Fruit fly (Drosophila melanogaster) whole organism, larva: ENCODE data around the gene CG10163.

Source experiments
- noc ChIP-seq: fragments of 200-800 bp; sonication (Bioruptor generic); optimal IDR thresholded peaks from 3 replicates; lab custom pipeline; 2019; ENCODE audit warnings: missing biosample characterization, mild to moderate bottlenecking, missing genetic modification characterization, moderate library complexity

CG10163 gene

dm6 chr3L:6262076-6262504 is 3.5 kb upstream of the CG10163 start:
- no peak for TF ChIP-seq noc (tag; lab: Kevin White, UChicago)

DNA sequence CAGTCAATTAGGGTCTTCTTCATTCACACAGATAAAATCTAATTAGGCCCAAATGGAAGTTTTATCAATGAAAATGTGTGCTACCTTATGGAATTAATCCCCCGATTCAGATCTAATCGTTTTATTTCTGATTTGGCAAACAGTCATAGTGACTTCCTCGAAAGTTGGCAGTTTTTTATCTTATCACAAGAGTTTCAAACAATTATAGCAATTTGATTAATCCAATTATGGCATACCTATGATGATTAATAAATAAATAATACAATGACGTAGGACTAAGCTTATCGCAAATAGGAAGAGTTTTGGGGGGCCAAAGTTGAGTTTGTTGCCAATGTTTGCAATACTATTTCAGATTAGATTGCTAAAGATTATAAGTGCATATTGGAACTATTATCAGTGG is 2.7 kb upstream of the CG10163 start:
- no peak for TF ChIP-seq noc (tag; lab: Kevin White, UChicago)

- TF ChIP-seq noc (tag; lab: Kevin White, UChicago) = peak; percentile 88
Observed at dm6 chr3L:6256408-6257188, 2.0 kb downstream of the CG10163 start, which contains the start of gene Best2. Best2 (minus strand) TSS chr3L:6256665.

- no peak for TF ChIP-seq noc (tag; lab: Kevin White, UChicago)
Observed at dm6 chr3L:6254427-6255105, 4.0 kb downstream of the CG10163 start.

DNA sequence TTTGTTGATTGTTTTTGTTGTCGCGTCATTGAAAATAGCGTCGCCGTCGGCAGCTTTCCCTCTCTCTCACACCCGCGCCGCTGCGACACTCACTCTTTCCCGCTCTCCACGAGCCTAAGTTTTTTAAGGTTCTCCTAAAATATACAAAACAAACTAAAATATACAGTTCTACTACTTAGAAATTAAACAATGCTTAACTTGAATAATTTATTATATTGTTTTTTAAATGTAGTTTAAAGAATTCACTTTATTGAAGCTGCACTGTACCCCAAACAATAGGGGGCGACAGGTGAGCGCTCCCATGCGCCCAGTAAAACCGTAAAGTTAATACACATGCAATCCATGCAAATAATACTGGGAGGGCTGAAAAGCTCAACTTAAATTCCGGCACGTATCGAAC is 4.8 kb downstream of the CG10163 start:
- no peak for TF ChIP-seq noc (tag; lab: Kevin White, UChicago)

DNA sequence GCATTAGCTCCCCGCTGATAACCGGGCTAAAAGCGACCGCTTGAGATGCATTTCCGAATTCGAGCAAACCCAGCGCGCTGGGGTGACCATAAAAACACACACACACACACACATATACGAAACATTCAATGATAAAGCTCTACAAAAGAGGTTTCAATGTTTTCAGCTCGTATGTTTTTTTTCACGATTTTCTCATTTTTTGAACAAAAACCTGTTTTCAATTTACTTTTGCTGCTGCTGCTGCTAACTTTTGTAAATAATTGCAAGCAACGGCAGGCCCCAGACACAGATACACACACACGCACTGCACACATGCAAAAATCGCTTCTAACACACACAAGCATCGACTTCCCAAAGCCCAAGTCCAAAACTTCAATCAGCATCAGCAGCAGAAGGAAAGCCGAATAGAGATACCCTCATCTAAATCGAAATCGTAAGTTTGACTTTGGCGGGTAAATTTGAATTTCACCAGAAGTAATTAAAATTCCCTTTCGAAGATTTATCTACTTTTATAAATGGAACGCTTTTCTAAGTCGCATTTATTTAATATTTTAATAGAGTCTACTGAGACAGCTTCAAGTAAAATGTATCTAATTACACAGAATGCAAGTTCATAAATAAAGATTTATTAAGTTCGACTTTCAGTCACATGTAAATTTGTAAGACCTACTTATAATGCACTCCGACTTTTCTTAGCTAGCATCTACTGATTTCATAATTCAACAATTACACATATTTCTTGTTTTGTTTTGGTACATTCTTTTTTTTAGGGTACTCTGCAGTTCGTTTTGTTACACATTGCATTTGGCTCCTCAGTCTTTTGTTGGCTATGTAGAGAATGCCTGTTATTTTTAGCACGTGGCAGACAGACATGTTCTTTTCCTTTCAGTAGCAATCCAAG is 9.1 kb downstream of the CG10163 start:
- no peak for TF ChIP-seq noc (tag; lab: Kevin White, UChicago)

- no peak for TF ChIP-seq noc (tag; lab: Kevin White, UChicago)
Observed at dm6 chr3L:6245646-6246045, 12.9 kb downstream of the CG10163 start, which contains the start of gene Mdr65. Mdr65 (minus strand) TSS chr3L:6245746.

DNA sequence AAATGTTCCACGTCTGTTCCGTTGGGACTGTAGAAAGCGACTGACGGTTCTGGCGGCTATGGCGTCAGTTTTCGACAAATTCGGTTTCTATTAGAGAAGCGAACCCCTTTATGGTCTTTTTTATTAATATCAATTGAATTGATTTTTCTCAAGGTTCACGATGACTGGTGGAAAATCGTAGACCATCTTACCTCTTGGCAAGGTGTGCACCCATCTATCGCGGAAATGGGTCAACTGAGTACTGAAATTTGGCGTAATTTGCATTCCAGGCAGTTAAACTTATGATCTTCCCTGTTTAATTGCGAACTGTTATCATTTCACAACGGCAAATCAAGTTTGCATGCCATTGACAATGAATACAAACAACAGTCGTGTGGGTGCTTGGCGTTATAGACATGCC is 18.6 kb downstream of the CG10163 start, which contains the start of gene CG10226:
Gene CG10226, minus strand, starts transcription at position 101 of the 400 bp plus-strand sequence.
- TF ChIP-seq noc (tag; lab: Kevin White, UChicago) = no peak

DNA sequence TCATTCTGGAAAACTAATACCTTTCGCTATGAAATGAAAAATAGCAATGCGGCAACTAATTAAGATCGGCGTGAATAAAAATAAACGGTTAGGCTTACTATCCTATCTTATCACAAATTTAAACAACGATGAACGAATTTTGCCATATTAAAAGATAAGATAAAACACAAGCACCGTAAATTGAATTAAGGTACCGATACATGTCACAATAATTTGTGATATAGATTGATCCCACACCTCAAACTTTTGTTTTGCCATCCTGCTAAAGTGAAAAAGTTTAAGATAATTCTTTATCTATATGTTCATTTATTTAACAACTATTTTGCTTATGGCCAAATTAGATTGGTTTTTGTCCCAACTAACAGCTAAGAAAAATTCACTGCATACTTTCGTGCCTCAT is 24.5 kb downstream of the CG10163 start, which contains the start of gene CG42714:
Gene CG42714, minus strand, starts transcription at position 22 of the 400 bp plus-strand sequence.
- TF ChIP-seq noc (tag; lab: Kevin White, UChicago) = no peak

DNA sequence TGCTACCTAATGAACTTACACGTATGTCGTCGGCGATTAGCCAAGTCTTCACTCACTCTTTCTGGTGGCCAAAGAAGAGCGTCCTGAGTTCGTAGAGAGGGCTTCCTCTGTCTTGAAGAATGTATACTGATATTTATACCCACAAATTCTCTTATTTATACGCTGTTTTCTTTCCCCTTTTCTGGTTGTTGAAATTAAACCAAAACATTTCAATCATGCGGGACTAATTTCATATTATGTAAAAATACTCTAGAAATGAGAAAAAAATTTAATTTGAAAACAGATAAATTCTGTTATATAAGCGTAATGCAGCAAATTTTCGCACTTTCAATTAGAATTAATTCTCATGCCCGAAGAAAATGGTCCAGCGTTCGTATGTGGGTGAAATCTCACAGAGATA is 25.3 kb downstream of the CG10163 start, which contains the start of gene BG642312:
Gene BG642312, minus strand, starts transcription at position 101 of the 400 bp plus-strand sequence.
- no peak for TF ChIP-seq noc (tag; lab: Kevin White, UChicago)

DNA sequence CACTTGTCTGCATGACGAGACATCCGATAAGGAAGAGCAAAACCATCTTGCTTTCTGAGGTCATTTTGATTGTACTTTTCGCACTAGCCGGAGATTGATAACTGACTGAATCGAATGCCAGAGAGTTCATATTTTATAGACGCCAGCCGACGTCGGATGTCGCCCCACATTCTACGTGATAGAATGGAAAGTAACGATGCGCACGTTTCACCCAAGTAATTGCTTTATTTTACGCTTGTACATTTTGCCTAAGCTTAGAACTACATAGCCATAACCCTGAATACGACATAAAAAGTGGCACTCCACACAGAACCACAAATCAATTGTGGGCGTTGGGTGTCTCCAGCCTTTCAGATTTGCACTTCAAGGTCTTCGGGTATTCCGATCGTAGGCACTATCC is 26.3 kb downstream of the CG10163 start, which contains the start of gene CG13299:
Gene CG13299, minus strand, starts transcription at position 101 of the 400 bp plus-strand sequence.
- no peak for TF ChIP-seq noc (tag; lab: Kevin White, UChicago)

dm6 chr3L:6220187-6220586 is 38.4 kb downstream of the CG10163 start, which contains the start of gene CG33946:
CG33946 (plus strand) TSS chr3L:6220578.
- no peak for TF ChIP-seq noc (tag; lab: Kevin White, UChicago)

- TF ChIP-seq noc (tag; lab: Kevin White, UChicago) = no peak
Observed at dm6 chr3L:6218517-6219155, 39.9 kb downstream of the CG10163 start.

DNA sequence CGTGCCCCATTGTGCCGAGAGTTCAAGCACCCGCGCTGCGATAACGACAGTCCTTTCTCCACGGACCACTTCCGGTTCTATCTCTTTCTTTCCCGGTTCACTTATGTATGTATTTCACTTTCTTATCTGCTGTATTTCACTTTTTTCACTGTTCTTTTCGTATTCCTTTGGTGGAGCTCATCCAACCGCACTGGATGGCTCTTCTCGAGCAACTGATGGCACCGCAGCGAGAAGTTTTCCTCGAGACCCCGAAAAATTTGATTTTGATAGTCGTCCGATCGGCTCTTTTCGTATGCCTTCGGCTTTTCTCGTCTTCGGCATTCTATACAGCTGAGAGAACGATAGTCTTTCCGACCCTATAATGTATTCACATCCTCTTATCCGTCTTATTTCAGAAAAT is 40.8 kb downstream of the CG10163 start, which contains the start of gene LanA:
Gene LanA, minus strand, starts transcription at position 217 of the 400 bp plus-strand sequence.
- TF ChIP-seq noc (tag; lab: Kevin White, UChicago) = no peak
